Worm (Caenorhabditis elegans): ENCODE measurements around the gene F13A2.1.

The F13A2.1 gene

DNA sequence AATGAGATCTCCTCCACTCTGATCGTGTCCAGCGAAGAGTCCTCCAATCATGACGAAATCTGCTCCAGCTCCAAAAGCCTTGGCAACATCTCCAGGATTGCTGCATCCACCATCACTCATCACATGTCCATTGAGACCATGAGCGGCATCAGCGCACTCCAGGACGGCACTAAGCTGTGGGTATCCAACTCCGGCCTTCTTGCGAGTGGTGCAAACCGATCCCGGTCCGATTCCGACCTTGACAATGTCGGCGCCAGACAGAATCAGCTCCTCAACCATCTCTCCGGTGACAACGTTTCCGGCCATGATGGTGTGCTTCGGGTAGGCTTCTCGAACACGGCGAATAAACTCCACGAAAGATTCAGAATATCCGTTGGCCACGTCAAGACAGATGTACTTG, 11.7 kb downstream of the F13A2.1 start:
- TF ChIP-seq nhr-232 (tag; optimal IDR thresholded peaks at IDR 0.05) (no peak), tbx-7 (tag; optimal IDR thresholded peaks at IDR 0.05) (no peak)

DNA sequence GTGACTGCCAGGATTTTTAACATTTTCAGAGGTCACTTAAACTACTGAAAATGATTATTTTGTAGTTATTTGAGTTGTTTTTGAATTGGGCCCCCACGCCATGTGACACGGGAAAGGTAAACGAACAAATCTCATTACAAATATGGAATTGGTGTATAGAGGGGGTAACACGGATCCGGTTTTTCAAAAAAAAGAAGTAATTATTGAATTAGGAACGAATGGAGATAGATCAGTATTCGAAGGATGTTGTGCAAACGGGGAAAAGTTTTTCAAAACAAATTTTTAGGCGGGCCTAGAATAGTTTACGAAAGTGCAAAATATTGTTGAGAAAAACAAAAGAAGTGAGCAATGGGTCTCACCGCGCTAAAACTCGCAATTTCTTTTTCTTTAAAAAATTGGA, 15.8 kb downstream of the F13A2.1 start, which contains the start of gene F32D1.11:
Gene F32D1.11 (minus strand): TSS at position 101 of the 400 bp plus-strand sequence.
- TF ChIP-seq ttx-3 (tag; optimal IDR thresholded peaks at IDR 0.05) (no peak), C08G9.2 (tag; optimal IDR thresholded peaks at IDR 0.05) (no peak), fkh-10 (GFP tag; optimal IDR thresholded peaks at IDR 0.05) (no peak), mec-3 (tag; optimal IDR thresholded peaks at IDR 0.05; ENCODE audit: borderline replicate concordance) (no peak), gmeb-2 (tag; optimal IDR thresholded peaks at IDR 0.05) (no peak), ref-2 (tag; optimal IDR thresholded peaks at IDR 0.05) (no peak), syd-9 (tag; optimal IDR thresholded peaks at IDR 0.05) (no peak), ztf-16 (tag; optimal IDR thresholded peaks at IDR 0.05) (no peak), madf-2 (tag; optimal IDR thresholded peaks at IDR 0.05) (no peak), lin-11 (tag; optimal IDR thresholded peaks at IDR 0.05) (no peak), pax-1 (tag; optimal IDR thresholded peaks at IDR 0.05) (no peak), ahr-1 (tag; optimal IDR thresholded peaks at IDR 0.05) (no peak), pha-2 (tag; optimal IDR thresholded peaks at IDR 0.05) (no peak), nhr-11 (tag; optimal IDR thresholded peaks at IDR 0.05) (no peak), unc-42 (tag; optimal IDR thresholded peaks at IDR 0.05) (no peak), fkh-6 (tag; optimal IDR thresholded peaks at IDR 0.05) (no peak), ceh-2 (tag; optimal IDR thresholded peaks at IDR 0.05) (no peak), ama-1 (optimal IDR thresholded peaks at IDR 0.05) (no peak)

DNA sequence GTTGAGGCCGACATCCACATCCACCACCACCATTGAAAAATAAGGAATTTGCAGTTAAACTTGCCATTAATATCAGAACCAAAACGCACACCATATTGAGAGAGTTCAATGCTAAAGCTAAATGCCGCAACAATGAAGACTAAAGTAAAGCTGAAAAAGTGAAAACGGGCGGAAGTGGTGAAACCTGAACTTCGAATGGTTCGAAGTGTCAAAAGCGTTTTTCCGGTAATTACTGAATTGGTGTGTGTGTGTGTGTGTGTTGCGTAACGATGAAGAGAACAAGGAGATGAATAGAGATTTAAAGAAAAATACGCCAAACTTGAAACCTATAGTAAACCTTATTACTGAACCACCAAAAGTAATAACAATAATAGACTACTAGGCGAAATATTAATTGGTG, 17.7 kb downstream of the F13A2.1 start, which contains the start of gene grl-13:
Gene grl-13 (minus strand): TSS at position 101 of the 400 bp plus-strand sequence.
- TF ChIP-seq nfya-1 (tag; optimal IDR thresholded peaks at IDR 0.05) (no peak), hlh-13 (GFP tag; optimal IDR thresholded peaks at IDR 0.05) (no peak), pha-2 (tag; optimal IDR thresholded peaks at IDR 0.05) (no peak), fkh-6 (tag; optimal IDR thresholded peaks at IDR 0.05) (no peak), pha-4 (tag; optimal IDR thresholded peaks at IDR 0.05) (no peak), ref-2 (tag; optimal IDR thresholded peaks at IDR 0.05) (no peak), elt-2 (tag; optimal IDR thresholded peaks at IDR 0.05) (no peak), syd-9 (tag; optimal IDR thresholded peaks at IDR 0.05) (no peak), dve-1 (tag; optimal IDR thresholded peaks at IDR 0.05) (no peak), rnt-1 (tag; optimal IDR thresholded peaks at IDR 0.05) (no peak), dmd-4 (tag; optimal IDR thresholded peaks at IDR 0.05; ENCODE audit: borderline replicate concordance) (no peak), tbx-2 (tag; optimal IDR thresholded peaks at IDR 0.05) (no peak), K09A11.1 (tag; optimal IDR thresholded peaks at IDR 0.05; ENCODE audit: insufficient read depth) (no peak), Y22D7AL.16 (tag; optimal IDR thresholded peaks at IDR 0.05) (no peak), hlh-15 (tag; optimal IDR thresholded peaks at IDR 0.05) (no peak)

- TF ChIP-seq Y22D7AL.16 (tag; optimal IDR thresholded peaks at IDR 0.05), result no peak
- no peak for TF ChIP-seq K09A11.1 (tag; optimal IDR thresholded peaks at IDR 0.05; ENCODE audit: insufficient read depth)
- no peak for TF ChIP-seq C08G9.2 (tag; optimal IDR thresholded peaks at IDR 0.05)
- peak; percentile 4 for TF ChIP-seq unc-55 (GFP tag; optimal IDR thresholded peaks at IDR 0.05)
- TF ChIP-seq eyg-1 (tag; optimal IDR thresholded peaks at IDR 0.05), result no peak
- no peak for TF ChIP-seq pax-1 (tag; optimal IDR thresholded peaks at IDR 0.05)
Measured at ce11 chrV:4361505-4361904, 20.7 kb downstream of the F13A2.1 start, which contains the start of gene F32D1.3. Gene F32D1.3, minus strand, starts transcription at chrV:4361569.

DNA sequence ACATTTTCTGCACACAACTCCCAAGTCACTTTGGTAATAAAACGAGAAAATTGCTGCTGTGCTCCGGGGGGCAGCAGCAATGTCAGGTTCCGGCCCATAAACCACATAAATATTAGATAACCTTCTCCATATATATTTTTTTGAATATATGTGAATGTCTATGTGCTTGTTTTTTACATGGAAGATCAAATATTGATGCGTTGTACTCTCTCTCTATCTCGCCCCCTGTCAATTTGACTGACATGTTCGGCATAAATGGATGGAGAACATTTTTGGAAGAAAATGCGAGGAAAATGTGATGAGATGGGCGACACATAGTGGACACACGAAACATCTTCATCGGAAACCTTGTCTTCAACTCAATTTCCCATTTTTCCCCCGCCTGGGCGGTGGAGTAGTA, 22.2 kb downstream of the F13A2.1 start:
- peak; percentile 71 for TF ChIP-seq unc-55 (GFP tag; optimal IDR thresholded peaks at IDR 0.05)
- no peak for TF ChIP-seq madf-2 (tag; optimal IDR thresholded peaks at IDR 0.05)
- TF ChIP-seq unc-42 (tag; optimal IDR thresholded peaks at IDR 0.05), result peak; percentile 48

DNA sequence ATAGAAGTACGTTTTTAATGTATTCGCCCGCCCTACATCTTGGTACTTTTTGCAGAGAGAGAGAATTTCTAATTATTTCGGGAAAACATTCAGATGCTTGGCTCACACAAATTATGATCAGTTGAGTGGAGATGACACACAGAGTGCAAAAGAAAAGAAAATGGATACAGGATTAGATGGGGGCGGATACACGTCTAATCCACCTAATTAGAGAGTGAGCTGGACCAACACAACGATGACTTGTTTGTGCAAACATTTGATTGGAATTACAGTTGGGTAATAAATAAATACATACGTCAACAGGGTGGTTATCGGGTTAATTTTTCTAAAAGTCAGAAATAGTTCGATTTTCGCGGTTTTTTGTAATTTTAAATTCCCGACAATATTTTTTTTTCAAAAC, 23.1 kb downstream of the F13A2.1 start:
- TF ChIP-seq rnt-1 (tag; optimal IDR thresholded peaks at IDR 0.05) (no peak), ceh-6 (GFP tag; optimal IDR thresholded peaks at IDR 0.05) (no peak), ets-4 (tag; optimal IDR thresholded peaks at IDR 0.05) (no peak), npax-4 (tag; optimal IDR thresholded peaks at IDR 0.05) (no peak), elt-2 (tag; optimal IDR thresholded peaks at IDR 0.05) (no peak), ceh-31 (tag; optimal IDR thresholded peaks at IDR 0.05) (peak; percentile 55), unc-55 (GFP tag; optimal IDR thresholded peaks at IDR 0.05) (no peak), tbx-2 (tag; optimal IDR thresholded peaks at IDR 0.05) (no peak), ahr-1 (tag; optimal IDR thresholded peaks at IDR 0.05) (no peak), K02D7.2 (tag; optimal IDR thresholded peaks at IDR 0.05) (no peak), K09A11.1 (tag; optimal IDR thresholded peaks at IDR 0.05; ENCODE audit: insufficient read depth) (no peak), unc-42 (tag; optimal IDR thresholded peaks at IDR 0.05) (peak; percentile 46), hlh-15 (tag; optimal IDR thresholded peaks at IDR 0.05) (no peak), C38D4.7 (GFP tag; optimal IDR thresholded peaks at IDR 0.05) (no peak), ztf-16 (tag; optimal IDR thresholded peaks at IDR 0.05) (no peak)

All from whole organism, late embryonic.